Worm (Caenorhabditis elegans): ENCODE data around the gene srsx-8.

DNA sequence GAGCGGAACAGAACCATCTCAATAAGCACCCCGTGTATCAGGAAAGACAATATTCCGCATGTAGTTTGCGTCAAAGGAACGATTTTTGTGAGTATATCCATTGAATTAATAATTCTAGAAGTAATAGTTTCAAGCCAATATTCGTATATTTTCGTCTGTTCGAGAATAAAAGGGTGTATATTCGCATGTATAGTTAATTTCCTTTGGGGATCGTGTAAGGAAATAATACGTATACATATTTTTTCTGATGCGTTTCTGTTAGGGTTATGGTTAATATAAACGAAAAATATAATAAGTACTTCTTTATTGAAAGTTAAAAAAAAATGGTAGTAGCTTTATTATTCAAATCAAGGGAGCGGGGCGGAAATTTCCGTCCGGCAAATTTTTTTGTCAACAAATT lies 24.9 kb downstream of the srsx-8 start, which contains the start of gene str-236:
- TF ChIP-seq unc-62 (GFP tag; optimal IDR thresholded peaks at IDR 0.05) = no peak
- no peak for TF ChIP-seq ceh-82 (tag; optimal IDR thresholded peaks at IDR 0.05)
- TF ChIP-seq skn-1 (tag; optimal IDR thresholded peaks at IDR 0.05) = no peak
- TF ChIP-seq hlh-4 (tag; optimal IDR thresholded peaks at IDR 0.05) = no peak
- TF ChIP-seq irx-1 (tag; optimal IDR thresholded peaks at IDR 0.05) = no peak
- no peak for TF ChIP-seq nhr-12 (tag; optimal IDR thresholded peaks at IDR 0.05)
- TF ChIP-seq hpl-2 (GFP tag; optimal IDR thresholded peaks at IDR 0.05) = no peak
